Fruit fly (Drosophila melanogaster) whole organism, prepupa: ENCODE data around the gene Obp99a.

ENCODE experiments used
- Blimp-1 ChIP-seq: fragments of 200-800 bp; sonication (Bioruptor generic); optimal IDR thresholded peaks from 3 replicates; lab custom pipeline; 2017; ENCODE audit warnings: missing biosample characterization, missing genetic modification characterization, mild to moderate bottlenecking, moderate library complexity, missing genetic modification reagents
- CG11902 ChIP-seq: fragments of 200-800 bp; sonication (Bioruptor generic); optimal IDR thresholded peaks from 3 replicates; lab custom pipeline; 2016; ENCODE audit warnings: missing biosample characterization, missing genetic modification characterization
- CG3032 ChIP-seq: fragments of 200-800 bp; optimal IDR thresholded peaks from 2 replicates; lab custom pipeline; 2019; ENCODE audit warnings: missing biosample characterization, mild to moderate bottlenecking, missing genetic modification characterization, moderate library complexity
- CG6163 ChIP-seq: fragments of 200-800 bp; sonication (Bioruptor generic); IDR thresholded peaks from 3 replicates; pipeline ENCODE4 v1.3.6; 2022; ENCODE audit warnings: missing biosample characterization, missing genetic modification characterization
- Ets96B ChIP-seq: fragments of 200-800 bp; optimal IDR thresholded peaks from 2 replicates; lab custom pipeline; 2019; ENCODE audit warnings: missing biosample characterization, mild to moderate bottlenecking, missing genetic modification characterization, moderate library complexity
- Sox102F ChIP-seq: fragments of 200-800 bp; sonication (Bioruptor generic); optimal IDR thresholded peaks from 2 replicates; lab custom pipeline; 2016; ENCODE audit warnings: missing biosample characterization, mild to moderate bottlenecking, missing genetic modification characterization
- Sox15 ChIP-seq: fragments of 200-800 bp; sonication (Bioruptor generic); optimal IDR thresholded peaks from 3 replicates; lab custom pipeline; 2016; ENCODE audit warnings: missing biosample characterization, missing genetic modification characterization
- dac ChIP-seq: fragments of 200-800 bp; sonication (Bioruptor generic); optimal IDR thresholded peaks from 2 replicates; lab custom pipeline; 2017; ENCODE audit warnings: missing biosample characterization, mild to moderate bottlenecking, missing genetic modification characterization
- pdm3 ChIP-seq: fragments of 200-800 bp; sonication (Bioruptor generic); optimal IDR thresholded peaks from 3 replicates; lab custom pipeline; 2016; ENCODE audit warnings: missing biosample characterization, missing genetic modification characterization
- topi ChIP-seq: fragments of 200-800 bp; sonication (Bioruptor generic); optimal IDR thresholded peaks from 3 replicates; lab custom pipeline; 2016; ENCODE audit warnings: missing biosample characterization, missing genetic modification characterization
- vri ChIP-seq: fragments of 200-800 bp; sonication (Bioruptor generic); optimal IDR thresholded peaks from 3 replicates; lab custom pipeline; 2016; ENCODE audit warnings: missing biosample characterization, mild to moderate bottlenecking, missing genetic modification characterization

DNA sequence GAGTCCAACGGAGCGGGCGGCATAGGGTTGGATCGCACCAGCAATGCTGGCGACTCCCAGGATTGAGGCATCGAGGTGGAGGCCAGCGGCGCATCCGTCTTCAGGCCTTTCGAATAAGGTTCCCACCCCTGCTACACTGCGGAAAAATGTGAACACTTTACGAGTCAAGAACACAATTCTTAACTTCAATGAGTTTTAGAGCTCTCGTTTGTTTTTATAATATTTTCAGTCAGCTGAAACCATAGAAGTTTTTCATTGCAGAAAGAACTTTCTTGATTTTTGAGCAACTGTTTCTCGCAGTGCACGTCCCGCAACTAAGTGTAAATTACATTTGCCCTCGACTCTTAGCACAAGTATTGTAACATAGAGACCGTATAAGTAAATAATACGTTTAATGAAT lies 24.9 kb downstream of the Obp99a start:
- no peak for TF ChIP-seq CG6163 (GFP tag; lab: Robert Waterston, UW)
- TF ChIP-seq pdm3, result no peak
- no peak for TF ChIP-seq dac (GFP tag; lab: Kevin White, UChicago)
- TF ChIP-seq Ets96B, result no peak
- TF ChIP-seq Blimp-1 (GFP tag; lab: Kevin White, UChicago), result no peak
- no peak for TF ChIP-seq CG11902
- no peak for TF ChIP-seq Sox15 (GFP tag; lab: Kevin White, UChicago)
- TF ChIP-seq topi (GFP tag; lab: Kevin White, UChicago), result no peak
- TF ChIP-seq Sox102F (GFP tag; lab: Kevin White, UChicago), result no peak
- no peak for TF ChIP-seq vri (GFP tag; lab: Kevin White, UChicago)
- no peak for TF ChIP-seq CG3032 (tag; lab: Kevin White, UChicago)
